Worm (Caenorhabditis elegans): Measurements from ENCODE around the gene pde-2.
A peak's percentile ranks its signal among the peaks of the same experiment; 100 is the strongest.

The pde-2 gene

DNA sequence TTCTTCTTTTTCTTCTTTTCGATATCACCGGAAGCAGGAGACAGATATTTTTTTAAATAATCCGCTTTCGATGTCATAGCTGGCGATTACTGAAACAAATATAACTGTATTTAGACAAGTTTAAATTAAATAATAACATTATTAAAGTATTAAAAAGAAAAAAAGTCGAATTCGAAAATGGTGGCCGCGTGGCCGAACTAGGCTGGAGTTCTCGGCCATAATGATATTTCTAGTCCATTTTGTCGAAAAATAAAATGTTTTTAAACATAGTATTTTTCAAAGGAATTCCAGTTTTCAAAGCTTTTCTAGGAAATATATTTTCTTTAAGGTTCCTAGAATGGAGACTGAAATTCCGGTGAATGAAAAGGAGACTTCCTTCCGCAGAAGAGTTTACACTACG is 14.1 kb downstream of the pde-2 start, which contains the start of the genes bud-13 and rpap-2:
Gene bud-13 (minus strand): TSS at position 89 of the 400 bp plus-strand sequence.
Gene rpap-2 (plus strand): TSS at position 329 of the 400 bp plus-strand sequence.
- peak; percentile 15 for TF ChIP-seq zip-5 (tag; optimal IDR thresholded peaks at IDR 0.05)
- peak; percentile 8 for TF ChIP-seq ceh-2 (tag; optimal IDR thresholded peaks at IDR 0.05)
- no peak for TF ChIP-seq fkh-6 (tag; optimal IDR thresholded peaks at IDR 0.05)
- TF ChIP-seq lin-11 (tag; optimal IDR thresholded peaks at IDR 0.05): no peak
- no peak for TF ChIP-seq hlh-13 (GFP tag; optimal IDR thresholded peaks at IDR 0.05)
- TF ChIP-seq hlh-8 (tag; optimal IDR thresholded peaks at IDR 0.05): peak; percentile 22
- TF ChIP-seq ceh-9 (tag; optimal IDR thresholded peaks at IDR 0.05): no peak
- no peak for TF ChIP-seq nhr-11 (tag; optimal IDR thresholded peaks at IDR 0.05)
- no peak for TF ChIP-seq ceh-34 (tag; optimal IDR thresholded peaks at IDR 0.05)
- no peak for TF ChIP-seq unc-42 (tag; optimal IDR thresholded peaks at IDR 0.05)
- peak; percentile 36 for TF ChIP-seq tbx-2 (tag; optimal IDR thresholded peaks at IDR 0.05)
- TF ChIP-seq unc-3 (GFP tag; conservative IDR thresholded peaks at IDR 0.05): no peak
- TF ChIP-seq unc-3 (tag; optimal IDR thresholded peaks at IDR 0.05): no peak
- peak; percentile 46 for TF ChIP-seq ceh-31 (tag; optimal IDR thresholded peaks at IDR 0.05)
- no peak for TF ChIP-seq sox-2 (GFP tag; IDR thresholded peaks at IDR 0.05)

- peak; percentile 43 for TF ChIP-seq dve-1 (tag; optimal IDR thresholded peaks at IDR 0.05)
- TF ChIP-seq ceh-48 (tag; optimal IDR thresholded peaks at IDR 0.05): no peak
These were observed 16.9 kb downstream of the pde-2 start for ce11 chrIII:8964684-8965283.

- TF ChIP-seq ref-2 (tag; optimal IDR thresholded peaks at IDR 0.05): no peak
- no peak for TF ChIP-seq ceh-14 (tag; optimal IDR thresholded peaks at IDR 0.05)
- TF ChIP-seq fkh-6 (tag; optimal IDR thresholded peaks at IDR 0.05): no peak
- no peak for TF ChIP-seq unc-86 (tag; optimal IDR thresholded peaks at IDR 0.05)
- no peak for TF ChIP-seq C08G9.2 (tag; optimal IDR thresholded peaks at IDR 0.05)
- no peak for TF ChIP-seq ceh-31 (tag; optimal IDR thresholded peaks at IDR 0.05)
- no peak for TF ChIP-seq mec-3 (tag; optimal IDR thresholded peaks at IDR 0.05; ENCODE audit: borderline replicate concordance)
These were observed 19.2 kb downstream of the pde-2 start for ce11 chrIII:8962475-8962874.

DNA sequence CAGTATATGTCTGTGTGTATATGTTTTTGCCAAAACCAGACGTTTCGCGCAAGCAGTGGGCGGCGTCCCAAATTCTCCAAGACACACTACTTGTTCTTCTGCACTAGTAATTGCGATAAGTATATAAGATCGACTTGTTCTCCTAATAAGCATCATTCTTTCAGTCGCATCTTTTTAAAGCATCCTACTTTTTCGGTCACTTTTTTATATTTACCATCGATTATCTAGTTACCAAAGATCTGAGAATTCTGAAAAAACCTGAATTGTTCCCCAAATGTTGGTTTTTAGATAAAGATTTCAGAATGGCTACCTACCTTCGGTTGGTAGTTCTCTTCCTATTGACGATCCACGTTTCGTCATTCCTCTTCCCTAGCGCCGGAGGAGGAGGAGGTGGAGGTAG is 19.7 kb downstream of the pde-2 start, which contains the start of gene grl-25:
Gene grl-25 (plus strand): TSS at position 301 of the 400 bp plus-strand sequence.
- TF ChIP-seq ceh-24 (tag; optimal IDR thresholded peaks at IDR 0.05): no peak
- no peak for TF ChIP-seq pat-9 (tag; optimal IDR thresholded peaks at IDR 0.05)
- TF ChIP-seq pha-4 (tag; optimal IDR thresholded peaks at IDR 0.05): no peak
- TF ChIP-seq fkh-10 (GFP tag; optimal IDR thresholded peaks at IDR 0.05): no peak
- no peak for TF ChIP-seq dmd-4 (tag; optimal IDR thresholded peaks at IDR 0.05; ENCODE audit: borderline replicate concordance)
- no peak for TF ChIP-seq unc-3 (GFP tag; conservative IDR thresholded peaks at IDR 0.05)
- no peak for TF ChIP-seq unc-3 (tag; optimal IDR thresholded peaks at IDR 0.05)
- no peak for TF ChIP-seq ceh-22 (tag; optimal IDR thresholded peaks at IDR 0.05)
- TF ChIP-seq nhr-232 (tag; optimal IDR thresholded peaks at IDR 0.05): no peak

- no peak for TF ChIP-seq ceh-2 (tag; optimal IDR thresholded peaks at IDR 0.05)
- TF ChIP-seq C38D4.7 (GFP tag; optimal IDR thresholded peaks at IDR 0.05): no peak
- TF ChIP-seq dmd-4 (tag; optimal IDR thresholded peaks at IDR 0.05; ENCODE audit: borderline replicate concordance): no peak
- no peak for TF ChIP-seq F13H6.1 (tag; optimal IDR thresholded peaks at IDR 0.05)
- TF ChIP-seq ceh-6 (GFP tag; optimal IDR thresholded peaks at IDR 0.05): no peak
- no peak for TF ChIP-seq pqm-1 (tag; optimal IDR thresholded peaks at IDR 0.05)
- no peak for TF ChIP-seq gmeb-2 (tag; optimal IDR thresholded peaks at IDR 0.05)
- no peak for TF ChIP-seq ceh-34 (tag; optimal IDR thresholded peaks at IDR 0.05)
- TF ChIP-seq ceh-24 (tag; optimal IDR thresholded peaks at IDR 0.05): no peak
- no peak for TF ChIP-seq hlh-30 (tag; optimal IDR thresholded peaks at IDR 0.05; ENCODE audit: insufficient read depth)
These were observed 21.0 kb downstream of the pde-2 start, which contains the start of gene ZK643.6 for ce11 chrIII:8960664-8961063. Gene ZK643.6 (minus strand): TSS chrIII:8960764.
